Worm (Caenorhabditis elegans): ENCODE measurements around the gene ceeh-2.

ceeh-2 gene

ce11 chrV:10371951-10372350 is 14.2 kb upstream of the ceeh-2 start, which contains the start of gene ugt-49:
Gene ugt-49, plus strand, starts transcription at chrV:10372321.
- TF ChIP-seq F13C5.2 (tag; optimal IDR thresholded peaks at IDR 0.05) (no peak), ama-1 (optimal IDR thresholded peaks at IDR 0.05) (no peak), ceh-13 (GFP tag; optimal IDR thresholded peaks at IDR 0.05) (no peak), tbx-11 (GFP tag; IDR thresholded peaks at IDR 0.05) (no peak), scrt-1 (GFP tag; IDR thresholded peaks at IDR 0.05) (no peak), ets-7 (tag; optimal IDR thresholded peaks at IDR 0.05) (no peak), hmg-4 (GFP tag; optimal IDR thresholded peaks at IDR 0.05) (no peak), hmbx-1 (tag; optimal IDR thresholded peaks at IDR 0.05) (no peak), aly-1 (tag; optimal IDR thresholded peaks at IDR 0.05) (no peak), tra-4 (tag; optimal IDR thresholded peaks at IDR 0.05) (no peak), ceh-36 (tag; optimal IDR thresholded peaks at IDR 0.05) (no peak), pes-1 (GFP tag; IDR thresholded peaks at IDR 0.05) (no peak)

DNA sequence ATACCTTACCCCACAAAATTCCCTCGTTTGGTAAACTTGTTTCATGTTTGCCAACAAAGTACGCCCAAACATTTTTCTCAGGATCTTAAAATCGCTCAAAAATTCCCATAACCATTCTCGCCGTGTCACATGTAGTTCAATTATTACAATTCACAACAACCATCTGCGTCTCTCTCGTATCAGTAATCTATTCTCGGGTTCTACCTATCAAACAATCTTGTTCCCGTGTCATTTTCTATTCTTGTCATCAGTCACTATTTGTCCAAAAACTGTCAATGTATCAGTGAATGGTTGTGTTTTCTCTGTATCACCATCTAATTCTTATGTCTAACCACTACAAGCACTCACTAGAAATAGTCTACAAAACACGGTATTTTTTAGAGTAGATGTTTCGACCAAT is 13.5 kb upstream of the ceeh-2 start:
- TF ChIP-seq hmg-4 (GFP tag; optimal IDR thresholded peaks at IDR 0.05) (no peak), ceh-13 (GFP tag; optimal IDR thresholded peaks at IDR 0.05) (no peak)

- TF ChIP-seq ceh-36 (tag; optimal IDR thresholded peaks at IDR 0.05) (no peak), tra-4 (tag; optimal IDR thresholded peaks at IDR 0.05) (no peak), ceh-13 (GFP tag; optimal IDR thresholded peaks at IDR 0.05) (no peak), ama-1 (optimal IDR thresholded peaks at IDR 0.05) (no peak), pes-1 (GFP tag; IDR thresholded peaks at IDR 0.05) (no peak), sea-1 (GFP tag; conservative IDR thresholded peaks at IDR 0.05) (no peak), tbx-37 (GFP tag; conservative IDR thresholded peaks at IDR 0.05) (no peak), aly-1 (tag; optimal IDR thresholded peaks at IDR 0.05) (no peak), scrt-1 (GFP tag; IDR thresholded peaks at IDR 0.05) (no peak), ets-7 (tag; optimal IDR thresholded peaks at IDR 0.05) (no peak), tbx-11 (GFP tag; IDR thresholded peaks at IDR 0.05) (no peak), hmbx-1 (tag; optimal IDR thresholded peaks at IDR 0.05) (no peak), hmg-4 (GFP tag; optimal IDR thresholded peaks at IDR 0.05) (no peak), B0310.2 (tag; optimal IDR thresholded peaks at IDR 0.05) (no peak), F13C5.2 (tag; optimal IDR thresholded peaks at IDR 0.05) (no peak)
Measured at ce11 chrV:10368256-10368655, 10.6 kb upstream of the ceeh-2 start, which contains the start of gene sri-20. Gene sri-20, plus strand, starts transcription at chrV:10368556.

DNA sequence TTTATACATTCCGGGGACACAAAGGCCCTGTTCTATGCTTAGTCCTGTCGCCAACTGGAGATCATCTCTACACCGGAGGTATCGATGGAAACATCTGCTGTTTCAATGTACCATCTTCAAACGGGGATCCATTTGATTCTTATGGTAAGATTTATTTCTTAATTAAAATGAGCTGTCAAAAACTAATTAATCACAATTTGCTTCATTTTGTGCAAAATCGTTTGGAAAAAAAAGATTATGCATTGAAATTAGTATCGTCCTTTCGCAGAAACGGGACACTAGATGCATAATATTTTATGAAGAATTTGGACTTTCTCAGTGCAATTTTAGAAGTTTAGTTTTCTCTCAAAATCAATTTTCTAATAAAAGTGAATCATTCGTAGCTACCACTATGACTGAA is 6.1 kb upstream of the ceeh-2 start:
- TF ChIP-seq B0310.2 (tag; optimal IDR thresholded peaks at IDR 0.05) (no peak), scrt-1 (GFP tag; IDR thresholded peaks at IDR 0.05) (no peak), flt-1 (GFP tag; IDR thresholded peaks at IDR 0.05) (no peak), aly-1 (tag; optimal IDR thresholded peaks at IDR 0.05) (no peak), ets-7 (tag; optimal IDR thresholded peaks at IDR 0.05) (no peak)

ce11 chrV:10361830-10362397 is 4.2 kb upstream of the ceeh-2 start, which contains the start of gene cash-1:
Gene cash-1, plus strand, starts transcription at chrV:10362261.
- TF ChIP-seq ama-1 (optimal IDR thresholded peaks at IDR 0.05), result no peak
- no peak for TF ChIP-seq F13C5.2 (tag; optimal IDR thresholded peaks at IDR 0.05)
- TF ChIP-seq ceh-13 (GFP tag; optimal IDR thresholded peaks at IDR 0.05), result no peak
- no peak for TF ChIP-seq tbx-11 (GFP tag; IDR thresholded peaks at IDR 0.05)
- no peak for TF ChIP-seq sea-1 (GFP tag; conservative IDR thresholded peaks at IDR 0.05)

- TF ChIP-seq aly-1 (tag; optimal IDR thresholded peaks at IDR 0.05), result no peak
- no peak for TF ChIP-seq flt-1 (GFP tag; IDR thresholded peaks at IDR 0.05)
- no peak for TF ChIP-seq B0310.2 (tag; optimal IDR thresholded peaks at IDR 0.05)
- TF ChIP-seq tbx-37 (GFP tag; conservative IDR thresholded peaks at IDR 0.05), result no peak
Measured at ce11 chrV:10360186-10360585, 2.5 kb upstream of the ceeh-2 start.

ce11 chrV:10358238-10358637 is 535 bp upstream of the ceeh-2 start, which contains the start of gene ttll-15:
Gene ttll-15, plus strand, starts transcription at chrV:10358538.
- no peak for TF ChIP-seq aly-1 (tag; optimal IDR thresholded peaks at IDR 0.05)
- TF ChIP-seq ama-1 (optimal IDR thresholded peaks at IDR 0.05), result no peak

- no peak for TF ChIP-seq ama-1 (optimal IDR thresholded peaks at IDR 0.05)
- no peak for TF ChIP-seq scrt-1 (GFP tag; IDR thresholded peaks at IDR 0.05)
- TF ChIP-seq ceh-13 (GFP tag; optimal IDR thresholded peaks at IDR 0.05), result peak; percentile 28
- TF ChIP-seq tbx-11 (GFP tag; IDR thresholded peaks at IDR 0.05), result no peak
- no peak for TF ChIP-seq B0310.2 (tag; optimal IDR thresholded peaks at IDR 0.05)
- no peak for TF ChIP-seq hmg-4 (GFP tag; optimal IDR thresholded peaks at IDR 0.05)
- no peak for TF ChIP-seq ceh-36 (tag; optimal IDR thresholded peaks at IDR 0.05)
- TF ChIP-seq tbx-37 (GFP tag; conservative IDR thresholded peaks at IDR 0.05), result peak; percentile 86
- TF ChIP-seq F13C5.2 (tag; optimal IDR thresholded peaks at IDR 0.05), result peak; percentile 43
- TF ChIP-seq tra-4 (tag; optimal IDR thresholded peaks at IDR 0.05), result no peak
- TF ChIP-seq sea-1 (GFP tag; conservative IDR thresholded peaks at IDR 0.05), result no peak
- TF ChIP-seq hnd-1 (tag; optimal IDR thresholded peaks at IDR 0.05), result peak; percentile 21
- no peak for TF ChIP-seq hmbx-1 (tag; optimal IDR thresholded peaks at IDR 0.05)
- no peak for TF ChIP-seq ets-7 (tag; optimal IDR thresholded peaks at IDR 0.05)
- TF ChIP-seq pes-1 (GFP tag; IDR thresholded peaks at IDR 0.05), result no peak; the same call in 1 of the 2 replicates
- no peak for TF ChIP-seq flt-1 (GFP tag; IDR thresholded peaks at IDR 0.05)
- TF ChIP-seq aly-1 (tag; optimal IDR thresholded peaks at IDR 0.05), result no peak
Measured at ce11 chrV:10355773-10356335, 1.8 kb downstream of the ceeh-2 start, which contains the start of gene sluh-7. Gene sluh-7, minus strand, starts transcription at chrV:10355823.

Measured in whole organism, early embryonic.